Fruit fly (Drosophila melanogaster): ENCODE data around the gene CG42393.

dm6 chr3L:18083402-18083801 lies 40.9 kb downstream of the CG42393 start:
- TF ChIP-seq CG8159 (tag; optimal IDR thresholded peaks at IDR 0.05), result no peak
- no peak for TF ChIP-seq CG8301 (tag; optimal IDR thresholded peaks at IDR 0.05)

Measured in whole organism, pupa.